Worm (Caenorhabditis elegans) whole organism, young adult: ENCODE data around the gene C10A4.13.

Source experiments
- B0019.2 ChIP-seq: fragments of 200-800 bp; sonication (Bioruptor generic); conservative IDR thresholded peaks from 2 replicates; pipeline ENCODE4 v1.3.6; 2022; ENCODE audit warnings: missing genetic modification reagents, missing genetic modification characterization, missing compliant biosample characterization
- B0035.1 ChIP-seq: sonication (generic microtip); optimal IDR thresholded peaks from 2 replicates; lab custom pipeline; 2016; ENCODE audit warnings: missing genetic modification characterization, mild to moderate bottlenecking, missing compliant biosample characterization, missing genotype, missing genetic modification reagents
- B0336.3 ChIP-seq: fragments of 200-800 bp; sonication (Bioruptor generic); IDR thresholded peaks from 2 replicates; pipeline ENCODE4 v1.3.6; 2022; ENCODE audit warnings: missing genetic modification characterization, missing compliant biosample characterization
- F23B12.7 ChIP-seq: sonication (generic microtip); optimal IDR thresholded peaks from 2 replicates; lab custom pipeline; 2017; ENCODE audit warnings: missing genetic modification characterization, mild to moderate bottlenecking, missing compliant biosample characterization, antibody characterized with exemption, moderate library complexity; ENCODE audit not compliant: insufficient read depth
- F33H1.4 ChIP-seq: fragments of 200-800 bp; sonication (Bioruptor generic); IDR thresholded peaks from 2 replicates; pipeline ENCODE4 v1.3.6; 2022; ENCODE audit warnings: missing genetic modification reagents, missing genetic modification characterization, missing compliant biosample characterization
- F52B5.7 ChIP-seq: sonication (generic microtip); optimal IDR thresholded peaks from 2 replicates; lab custom pipeline; 2016; ENCODE audit warnings: mild to moderate bottlenecking, missing genetic modification characterization, missing compliant biosample characterization
- F55B11.4 ChIP-seq: sonication (generic microtip); optimal IDR thresholded peaks from 2 replicates; lab custom pipeline; 2016; ENCODE audit warnings: missing compliant biosample characterization, missing genetic modification characterization, borderline replicate concordance; ENCODE audit not compliant: insufficient read depth
- F57A8.1 ChIP-seq: fragments of 200-800 bp; sonication (Bioruptor generic); optimal IDR thresholded peaks from 2 replicates; lab custom pipeline; 2018; ENCODE audit warnings: mild to moderate bottlenecking, missing genetic modification characterization, moderate library complexity, missing compliant biosample characterization
- K11D2.4 ChIP-seq: fragments of 200-800 bp; sonication (Bioruptor generic); IDR thresholded peaks from 2 replicates; pipeline ENCODE4 v1.3.6; 2022; ENCODE audit warnings: missing genetic modification reagents, missing genetic modification characterization, missing compliant biosample characterization
- T26A5.8 ChIP-seq: sonication (generic microtip); optimal IDR thresholded peaks from 2 replicates; lab custom pipeline; 2016; ENCODE audit warnings: missing genetic modification characterization, missing compliant biosample characterization
- Y79H2A.3 ChIP-seq: fragments of 200-800 bp; sonication (Bioruptor generic); conservative IDR thresholded peaks from 2 replicates; pipeline ENCODE4 v1.3.6; 2022; ENCODE audit warnings: missing genetic modification reagents, missing genetic modification characterization, missing compliant biosample characterization
- ZK185.1 ChIP-seq: sonication (generic microtip); optimal IDR thresholded peaks from 2 replicates; lab custom pipeline; 2016; ENCODE audit warnings: mild to moderate bottlenecking, missing genetic modification characterization, missing compliant biosample characterization; ENCODE audit not compliant: poor library complexity, severe bottlenecking
- aptf-2 ChIP-seq: fragments of 200-800 bp; sonication (Bioruptor generic); conservative IDR thresholded peaks from 2 replicates; pipeline ENCODE4 v1.3.6; 2022; ENCODE audit warnings: missing genetic modification reagents, missing genetic modification characterization, missing compliant biosample characterization
- atf-7 ChIP-seq: sonication (generic microtip); optimal IDR thresholded peaks from 2 replicates; lab custom pipeline; 2017; ENCODE audit warnings: mild to moderate bottlenecking, missing genetic modification characterization, missing compliant biosample characterization
- attf-3 ChIP-seq: fragments of 200-800 bp; sonication (Bioruptor generic); conservative IDR thresholded peaks from 2 replicates; pipeline ENCODE4 v1.3.6; 2022; ENCODE audit warnings: missing genetic modification reagents, missing genetic modification characterization, missing compliant biosample characterization
- bed-2 ChIP-seq: fragments of 200-800 bp; sonication (Bioruptor generic); IDR thresholded peaks from 2 replicates; pipeline ENCODE4 v1.3.6; 2022; ENCODE audit warnings: missing genetic modification reagents, missing genetic modification characterization, missing compliant biosample characterization
- ceh-27 ChIP-seq: fragments of 200-800 bp; sonication (Bioruptor generic); optimal IDR thresholded peaks from 2 replicates; lab custom pipeline; 2018; ENCODE audit warnings: mild to moderate bottlenecking, missing genetic modification characterization, moderate library complexity, missing compliant biosample characterization
- ceh-40 ChIP-seq: fragments of 200-800 bp; sonication (Bioruptor generic); IDR thresholded peaks from 2 replicates; pipeline ENCODE4 v1.3.6; 2022; ENCODE audit warnings: missing genetic modification characterization, missing compliant biosample characterization
- ceh-91 ChIP-seq: fragments of 200-800 bp; sonication (Bioruptor generic); IDR thresholded peaks from 2 replicates; pipeline ENCODE4 v1.3.6; 2022; ENCODE audit warnings: missing genetic modification reagents, missing genetic modification characterization, missing compliant biosample characterization
- dox-1 ChIP-seq: fragments of 200-800 bp; sonication (Bioruptor generic); IDR thresholded peaks from 2 replicates; pipeline ENCODE4 v1.3.6; 2022; ENCODE audit warnings: missing genetic modification reagents, missing genetic modification characterization, missing compliant biosample characterization
- ekl-4 ChIP-seq: fragments of 200-800 bp; sonication (Bioruptor generic); IDR thresholded peaks from 2 replicates; pipeline ENCODE4 v1.3.6; 2022; ENCODE audit warnings: missing genetic modification reagents, missing genetic modification characterization, missing compliant biosample characterization
- fkh-3 ChIP-seq: sonication (generic microtip); optimal IDR thresholded peaks from 2 replicates; lab custom pipeline; 2016; ENCODE audit warnings: mild to moderate bottlenecking, missing genetic modification characterization, missing compliant biosample characterization
- hmg-1.2 ChIP-seq: fragments of 200-800 bp; sonication (Bioruptor generic); IDR thresholded peaks from 2 replicates; pipeline ENCODE4 v1.3.6; 2022; ENCODE audit warnings: missing genetic modification reagents, missing genetic modification characterization, missing compliant biosample characterization
- hmg-20 ChIP-seq: fragments of 200-800 bp; sonication (Bioruptor generic); IDR thresholded peaks from 2 replicates; pipeline ENCODE4 v1.3.6; 2022; ENCODE audit warnings: missing genetic modification reagents, missing genetic modification characterization, missing compliant biosample characterization
- hsf-1 ChIP-seq: fragments of 200-800 bp; sonication (Bioruptor generic); IDR thresholded peaks from 2 replicates; pipeline ENCODE4 v1.3.6; 2022; ENCODE audit warnings: missing genetic modification reagents, missing genetic modification characterization, missing compliant biosample characterization
- lag-1 ChIP-seq: fragments of 200-800 bp; sonication (Bioruptor generic); IDR thresholded peaks from 2 replicates; pipeline ENCODE4 v1.3.6; 2022; ENCODE audit warnings: missing genetic modification reagents, missing genetic modification characterization, missing compliant biosample characterization
- let-607 ChIP-seq, 2 experiments: fragments of 200-800 bp in 1 of 2; sonication (Bioruptor generic) in 1 of 2; sonication (generic microtip) in 1 of 2; optimal IDR thresholded peaks; 2 replicates each; lab custom pipeline; 2016 to 2018; ENCODE audit warnings: mild to moderate bottlenecking in 2 of 2, missing compliant biosample characterization in 2 of 2, missing genetic modification characterization in 2 of 2, moderate library complexity in 2 of 2, missing genotype in 1 of 2
- lin-35 ChIP-seq, 3 experiments: fragments of 150-350 bp in 2 of 3; sonication (generic microtip) in 1 of 3; optimal IDR thresholded peaks; 2 replicates each; lab custom pipeline; 2014 to 2018; ENCODE audit warnings: missing biosample characterization in 3 of 3, missing genetic modification characterization in 3 of 3, missing genetic modification reagents in 3 of 3
- lin-40 ChIP-seq: sonication (generic microtip); optimal IDR thresholded peaks from 2 replicates; lab custom pipeline; 2016; ENCODE audit warnings: missing genetic modification characterization, mild to moderate bottlenecking, missing compliant biosample characterization, missing genotype, missing genetic modification reagents
- madf-3 ChIP-seq: fragments of 200-800 bp; sonication (Bioruptor generic); IDR thresholded peaks from 2 replicates; pipeline ENCODE4 v1.3.6; 2022; ENCODE audit warnings: missing genetic modification reagents, missing genetic modification characterization, missing compliant biosample characterization
- mel-28 ChIP-seq: sonication (generic microtip); optimal IDR thresholded peaks from 2 replicates; lab custom pipeline; 2016; ENCODE audit warnings: borderline replicate concordance, mild to moderate bottlenecking, missing genetic modification characterization, missing compliant biosample characterization
- mes-4 ChIP-seq: sonication (generic microtip); optimal IDR thresholded peaks from 2 replicates; lab custom pipeline; 2016; ENCODE audit warnings: missing genotype, missing genetic modification characterization, missing compliant biosample characterization
- mxl-1 ChIP-seq: sonication (generic microtip); optimal IDR thresholded peaks from 2 replicates; lab custom pipeline; 2016; ENCODE audit warnings: missing genetic modification characterization, missing compliant biosample characterization
- nfya-1 ChIP-seq: sonication (generic microtip); optimal IDR thresholded peaks from 2 replicates; lab custom pipeline; 2017; ENCODE audit warnings: antibody characterized with exemption, missing compliant biosample characterization, missing genetic modification characterization, borderline replicate concordance; ENCODE audit not compliant: insufficient read depth
- nfyb-1 ChIP-seq: fragments of 200-800 bp; sonication (Bioruptor generic); IDR thresholded peaks from 2 replicates; pipeline ENCODE4 v1.3.6; 2022; ENCODE audit warnings: missing genetic modification reagents, missing genetic modification characterization, missing compliant biosample characterization
- rpc-1 ChIP-seq, 2 experiments: fragments of 150-350 bp in 1 of 2; sonication (generic microtip) in 1 of 2; optimal IDR thresholded peaks; 2 replicates each; lab custom pipeline; 2014 to 2018; ENCODE audit warnings: missing biosample characterization in 1 of 2, missing genetic modification characterization in 1 of 2, missing genetic modification reagents in 1 of 2, missing genotype in 1 of 2
- snpc-4 ChIP-seq, 5 experiments: fragments of 150-350 bp in 1 of 5; sonication (generic microtip) in 4 of 5; optimal IDR thresholded peaks; 2 replicates each; lab custom pipeline; 2014 to 2018; ENCODE audit warnings: missing genetic modification characterization in 5 of 5, missing biosample characterization in 3 of 5, antibody characterized with exemption in 2 of 5, mild to moderate bottlenecking in 2 of 5, missing compliant biosample characterization in 2 of 5, missing genotype in 2 of 5, moderate library complexity in 2 of 5, missing genetic modification reagents in 1 of 5
- sptf-2 ChIP-seq: fragments of 200-800 bp; sonication (Bioruptor generic); optimal IDR thresholded peaks from 2 replicates; lab custom pipeline; 2018; ENCODE audit warnings: mild to moderate bottlenecking, missing genetic modification characterization, missing compliant biosample characterization
- tbp1 ChIP-seq: fragments of 200-800 bp; sonication (Bioruptor generic); optimal IDR thresholded peaks from 2 replicates; lab custom pipeline; 2018; ENCODE audit warnings: mild to moderate bottlenecking, missing genetic modification characterization, missing compliant biosample characterization
- tbx-9 ChIP-seq: sonication (generic microtip); optimal IDR thresholded peaks from 2 replicates; lab custom pipeline; 2016; ENCODE audit warnings: borderline replicate concordance, missing genetic modification characterization, inconsistent platforms, missing compliant biosample characterization
- xnd-1 ChIP-seq: sonication (generic microtip); optimal IDR thresholded peaks from 2 replicates; lab custom pipeline; 2016; ENCODE audit warnings: missing genotype, missing genetic modification reagents, missing genetic modification characterization, missing compliant biosample characterization
- zim-3 ChIP-seq: sonication (generic microtip); optimal IDR thresholded peaks from 2 replicates; lab custom pipeline; 2017; ENCODE audit warnings: mild to moderate bottlenecking, missing genetic modification characterization, moderate library complexity, missing compliant biosample characterization
- ztf-22 ChIP-seq: fragments of 200-800 bp; sonication (Bioruptor generic); optimal IDR thresholded peaks from 2 replicates; lab custom pipeline; 2018; ENCODE audit warnings: mild to moderate bottlenecking, missing genetic modification characterization, moderate library complexity, missing compliant biosample characterization

Gene C10A4.13

ce11 chrX:7393167-7393566 is 4.7 kb downstream of the C10A4.13 start, which contains the start of gene gad-2 (continued):
- TF ChIP-seq xnd-1 (tag; lab: Kevin White, UChicago) (no peak), hmg-20 (no peak)

ce11 chrX:7390270-7390669 is 7.6 kb downstream of the C10A4.13 start, which contains the start of gene C10A4.6:
C10A4.6 (plus strand) TSS chrX:7390570.
- TF ChIP-seq ceh-27 (GFP tag; lab: Kevin White, UChicago) (no peak), ceh-91 (GFP tag; lab: Robert Waterston, UW) (no peak), F52B5.7 (tag; lab: Kevin White, UChicago) (no peak), lin-35 (GFP tag; optimal IDR thresholded peaks at IDR 0.05; lab: Kevin White, UChicago) (no peak), B0336.3 (GFP tag; lab: Robert Waterston, UW) (no peak), atf-7 (tag; lab: Kevin White, UChicago) (no peak), T26A5.8 (tag; lab: Kevin White, UChicago) (no peak), let-607 (tag; optimal IDR thresholded peaks at IDR 0.05; lab: Kevin White, UChicago) (no peak), sptf-2 (GFP tag; lab: Kevin White, UChicago) (no peak), F23B12.7 (no peak), hsf-1 (GFP tag; lab: Robert Waterston, UW) (no peak), ceh-40 (GFP tag; lab: Robert Waterston, UW) (no peak), B0019.2 (no peak), F33H1.4 (GFP tag; lab: Robert Waterston, UW) (no peak), K11D2.4 (no peak), attf-3 (GFP tag; lab: Robert Waterston, UW) (no peak), tbx-9 (tag; lab: Kevin White, UChicago) (no peak), rpc-1 (optimal IDR thresholded peaks at IDR 0.05; lab: Kevin White, UChicago) (no peak), rpc-1 (tag; optimal IDR thresholded peaks at IDR 0.05; lab: Kevin White, UChicago) (no peak), F57A8.1 (GFP tag; lab: Kevin White, UChicago) (no peak)

ce11 chrX:7378608-7379007 is 19.2 kb downstream of the C10A4.13 start:
- TF ChIP-seq ztf-22 (GFP tag; lab: Kevin White, UChicago) (no peak), attf-3 (GFP tag; lab: Robert Waterston, UW) (no peak), bed-2 (GFP tag; lab: Robert Waterston, UW) (no peak), mel-28 (no peak), snpc-4 (GFP tag; optimal IDR thresholded peaks at IDR 0.05; lab: Kevin White, UChicago) (peak; percentile 48), snpc-4 (tag; optimal IDR thresholded peaks at IDR 0.05; lab: Kevin White, UChicago) (no peak), mxl-1 (tag; lab: Kevin White, UChicago) (peak; percentile 17), aptf-2 (GFP tag; lab: Robert Waterston, UW) (no peak), dox-1 (GFP tag; lab: Robert Waterston, UW) (no peak), tbp1 (GFP tag; lab: Kevin White, UChicago) (peak; percentile 87), lag-1 (GFP tag; lab: Robert Waterston, UW) (no peak), madf-3 (0 out of 2 replicates have a peak, but pooled peaks have one; percentile 44), ZK185.1 (tag; lab: Kevin White, UChicago) (peak; percentile 32), B0035.1 (tag; lab: Kevin White, UChicago) (no peak), zim-3 (tag; lab: Kevin White, UChicago) (no peak), ekl-4 (GFP tag; lab: Robert Waterston, UW) (peak; percentile 54; the same call in 1 of the 2 replicates), fkh-3 (no peak), nfya-1 (tag; lab: Kevin White, UChicago) (no peak), Y79H2A.3 (GFP tag; lab: Robert Waterston, UW) (no peak), hmg-1.2 (GFP tag; lab: Robert Waterston, UW) (no peak), F55B11.4 (tag; lab: Kevin White, UChicago) (no peak), rpc-1 (optimal IDR thresholded peaks at IDR 0.05; lab: Kevin White, UChicago) (peak; percentile 83), rpc-1 (tag; optimal IDR thresholded peaks at IDR 0.05; lab: Kevin White, UChicago) (peak; percentile 92), lin-40 (tag; lab: Kevin White, UChicago) (no peak), nfyb-1 (GFP tag; lab: Robert Waterston, UW) (peak; percentile 55; the same call in 1 of the 2 replicates), atf-7 (tag; lab: Kevin White, UChicago) (peak; percentile 8), mes-4 (peak; percentile 31)
